Fruit fly (Drosophila melanogaster): ENCODE results near the gene Acbp4.

Gene Acbp4

DNA sequence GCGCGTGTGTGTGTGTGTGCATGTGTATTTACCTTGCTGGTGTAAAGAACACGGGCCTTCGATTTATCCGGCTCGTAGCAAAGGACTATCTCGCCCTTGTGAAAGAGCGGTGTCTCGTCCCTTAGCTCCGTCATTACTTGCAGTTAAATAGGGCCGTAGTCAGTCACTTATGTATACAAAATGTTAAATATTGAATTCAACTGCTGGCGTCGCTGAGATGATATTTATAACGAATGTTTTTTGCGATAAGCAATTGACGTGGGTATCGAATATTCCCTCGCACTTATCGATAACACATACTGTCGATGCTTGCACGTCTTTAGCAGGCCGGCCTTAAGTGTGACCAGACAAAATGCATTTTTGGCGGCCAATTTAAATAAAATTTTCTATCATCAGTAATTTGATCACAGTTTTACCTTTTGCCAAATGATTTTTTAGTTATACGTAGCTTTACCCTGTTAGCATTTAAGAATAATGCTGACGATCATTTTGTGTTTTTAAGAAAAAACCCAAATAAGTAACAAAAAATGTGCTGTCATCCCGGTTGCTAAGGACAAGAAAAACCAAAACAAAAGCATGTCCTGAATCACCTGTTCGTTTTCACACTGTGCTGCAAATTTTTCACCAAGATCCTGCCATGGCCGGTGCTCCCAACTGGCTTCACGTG, 2.6 kb downstream of the Acbp4 start, which contains the start of the genes msl-3 and BBS1 (continued):
- peak; percentile 54 for TF ChIP-seq tna (GFP tag; IDR thresholded peaks at IDR 0.05; ENCODE audit: partially characterized antibody)
- peak; percentile 51; the same call in 1 of the 3 replicates for TF ChIP-seq Doc3 (GFP tag; IDR thresholded peaks at IDR 0.05; ENCODE audit: partially characterized antibody)
- TF ChIP-seq HmgZ (tag; optimal IDR thresholded peaks at IDR 0.05), result peak; percentile 40
- peak; percentile 74 for TF ChIP-seq Opbp (GFP tag; IDR thresholded peaks at IDR 0.05; ENCODE audit: partially characterized antibody)
- peak; percentile 55 for TF ChIP-seq nmo (GFP tag; optimal IDR thresholded peaks at IDR 0.05)
- TF ChIP-seq yki (optimal IDR thresholded peaks at IDR 0.05), result no peak
- no peak for TF ChIP-seq tup (GFP tag; optimal IDR thresholded peaks at IDR 0.05)
- no peak for TF ChIP-seq B-H1 (GFP tag; IDR thresholded peaks at IDR 0.05)
- TF ChIP-seq YL-1 (GFP tag; optimal IDR thresholded peaks at IDR 0.05), result peak; percentile 86
- TF ChIP-seq tap (tag; optimal IDR thresholded peaks at IDR 0.05), result no peak
- no peak for TF ChIP-seq lov (optimal IDR thresholded peaks at IDR 0.05)
- no peak for TF ChIP-seq lov (GFP tag; IDR thresholded peaks at IDR 0.05)
- TF ChIP-seq CG2875 (GFP tag; optimal IDR thresholded peaks at IDR 0.05), result no peak
- no peak for TF ChIP-seq CG11504 (tag; optimal IDR thresholded peaks at IDR 0.05)
- TF ChIP-seq CG3281 (GFP tag; optimal IDR thresholded peaks at IDR 0.05), result peak; percentile 2
- TF ChIP-seq CG9797 (GFP tag; optimal IDR thresholded peaks at IDR 0.05), result peak; percentile 86
- no peak for TF ChIP-seq CG12155 (GFP tag; optimal IDR thresholded peaks at IDR 0.05)
- no peak for TF ChIP-seq Mrtf (GFP tag; IDR thresholded peaks at IDR 0.05)
- TF ChIP-seq CG16813 (GFP tag; IDR thresholded peaks at IDR 0.05; ENCODE audit: partially characterized antibody), result peak; percentile 71
- no peak for TF ChIP-seq Max (GFP tag; optimal IDR thresholded peaks at IDR 0.05)
- TF ChIP-seq slou (GFP tag; optimal IDR thresholded peaks at IDR 0.05), result no peak
- peak; percentile 21; the same call in 1 of the 2 replicates for TF ChIP-seq Adf1 (GFP tag; IDR thresholded peaks at IDR 0.05)
- TF ChIP-seq CG12391 (tag; optimal IDR thresholded peaks at IDR 0.05), result no peak
- peak; percentile 72; the same call in 2 of the 3 replicates for TF ChIP-seq CG6791 (GFP tag; IDR thresholded peaks at IDR 0.05; ENCODE audit: partially characterized antibody)
- TF ChIP-seq ken (GFP tag; IDR thresholded peaks at IDR 0.05), result no peak
- TF ChIP-seq sug (tag; optimal IDR thresholded peaks at IDR 0.05), result peak; percentile 22
- TF ChIP-seq CG11398 (GFP tag; optimal IDR thresholded peaks at IDR 0.05), result no peak
- TF ChIP-seq tx (GFP tag; optimal IDR thresholded peaks at IDR 0.05), result no peak
- no peak for TF ChIP-seq fd102C (GFP tag; optimal IDR thresholded peaks at IDR 0.05)
- peak; percentile 64 for TF ChIP-seq Sin3A (optimal IDR thresholded peaks at IDR 0.05)
- TF ChIP-seq fd64A (GFP tag; optimal IDR thresholded peaks at IDR 0.05), result no peak
- TF ChIP-seq org-1 (GFP tag; optimal IDR thresholded peaks at IDR 0.05), result no peak
- TF ChIP-seq CG6654 (GFP tag; optimal IDR thresholded peaks at IDR 0.05), result no peak
- TF ChIP-seq aop (GFP tag; IDR thresholded peaks at IDR 0.05), result no peak
- TF ChIP-seq disco-r (GFP tag; optimal IDR thresholded peaks at IDR 0.05), result no peak
- no peak for TF ChIP-seq pros (GFP tag; optimal IDR thresholded peaks at IDR 0.05)
- no peak for TF ChIP-seq CG8089 (GFP tag; optimal IDR thresholded peaks at IDR 0.05)
- no peak for TF ChIP-seq crol (GFP tag; IDR thresholded peaks at IDR 0.05)
- no peak for TF ChIP-seq z (GFP tag; IDR thresholded peaks at IDR 0.05)
- TF ChIP-seq oc (tag; optimal IDR thresholded peaks at IDR 0.05), result no peak
- TF ChIP-seq CG43689 (GFP tag; IDR thresholded peaks at IDR 0.05), result no peak
- no peak for TF ChIP-seq gsb-n (tag; optimal IDR thresholded peaks at IDR 0.05)
- peak; percentile 42 for TF ChIP-seq CHES-1-like (GFP tag; optimal IDR thresholded peaks at IDR 0.05)
- TF ChIP-seq esg (GFP tag; conservative IDR thresholded peaks at IDR 0.05), result no peak
- TF ChIP-seq CG15514 (GFP tag; optimal IDR thresholded peaks at IDR 0.05), result peak; percentile 76
- peak; percentile 84 for TF ChIP-seq Myb (GFP tag; optimal IDR thresholded peaks at IDR 0.05)
- TF ChIP-seq CG11560 (tag; IDR thresholded peaks at IDR 0.05), result peak; percentile 99
- TF ChIP-seq phol (tag; optimal IDR thresholded peaks at IDR 0.05), result peak; percentile 28
- peak; percentile 97 for TF ChIP-seq Sry-δ (GFP tag; optimal IDR thresholded peaks at IDR 0.05)
- peak; percentile 56 for TF ChIP-seq CG12659 (GFP tag; optimal IDR thresholded peaks at IDR 0.05)
- no peak for TF ChIP-seq wor (GFP tag; IDR thresholded peaks at IDR 0.05)

All from whole organism, embryonic.